Worm (Caenorhabditis elegans) whole organism, L4 larva: ENCODE measurements around the gene ugt-39.

Source experiments
- F49E8.2 ChIP-seq: sonication (generic microtip); optimal IDR thresholded peaks from 2 replicates; lab custom pipeline; 2016; ENCODE audit warnings: missing compliant biosample characterization, mild to moderate bottlenecking, missing genetic modification characterization, borderline replicate concordance
- daf-16 ChIP-seq, 3 experiments: sonication (generic microtip); optimal IDR thresholded peaks; 2 replicates each; lab custom pipeline; 2016 to 2017; ENCODE audit warnings: missing genetic modification characterization in 3 of 3, missing genetic modification reagents in 3 of 3, mild to moderate bottlenecking in 2 of 3, missing compliant biosample characterization in 2 of 3, missing biosample characterization in 1 of 3, moderate library complexity in 1 of 3
- duxl-1 ChIP-seq: sonication (generic microtip); optimal IDR thresholded peaks from 2 replicates; lab custom pipeline; 2016; ENCODE audit warnings: mild to moderate bottlenecking, missing genetic modification characterization, moderate library complexity, missing compliant biosample characterization; ENCODE audit not compliant: poor library complexity
- hmg-1.1 ChIP-seq: fragments of 200-800 bp; sonication (Bioruptor generic); IDR thresholded peaks from 2 replicates; pipeline ENCODE4 v1.3.6; 2022; ENCODE audit warnings: missing genetic modification reagents, missing genetic modification characterization, missing compliant biosample characterization
- lin-13 ChIP-seq: fragments of 150-350 bp; optimal IDR thresholded peaks from 2 replicates; lab custom pipeline; 2014; ENCODE audit warnings: missing biosample characterization, missing genetic modification reagents, missing genetic modification characterization
- lin-38 ChIP-seq: fragments of 200-800 bp; sonication (Bioruptor generic); IDR thresholded peaks from 2 replicates; pipeline ENCODE4 v1.3.6; 2022; ENCODE audit warnings: missing genetic modification reagents, missing genetic modification characterization, missing compliant biosample characterization
- lin-39 ChIP-seq: fragments of 150-350 bp; optimal IDR thresholded peaks from 2 replicates; lab custom pipeline; 2014; ENCODE audit warnings: missing biosample characterization, missing genetic modification reagents, missing genetic modification characterization
- mxl-3 ChIP-seq: fragments of 200-800 bp; sonication (Bioruptor generic); optimal IDR thresholded peaks from 2 replicates; lab custom pipeline; 2018; ENCODE audit warnings: mild to moderate bottlenecking, missing genetic modification characterization, missing compliant biosample characterization
- nhr-10 ChIP-seq: fragments of 150-350 bp; optimal IDR thresholded peaks from 2 replicates; lab custom pipeline; 2014; ENCODE audit warnings: missing biosample characterization, missing genetic modification characterization
- nhr-28 ChIP-seq: fragments of 150-350 bp; optimal IDR thresholded peaks from 2 replicates; lab custom pipeline; 2014; ENCODE audit warnings: missing biosample characterization, missing genetic modification characterization
- sdz-12 ChIP-seq: fragments of 200-800 bp; sonication (Bioruptor generic); optimal IDR thresholded peaks from 2 replicates; lab custom pipeline; 2018; ENCODE audit warnings: mild to moderate bottlenecking, missing genetic modification characterization, missing compliant biosample characterization
- snpc-1.2 ChIP-seq: fragments of 200-800 bp; sonication (Bioruptor generic); IDR thresholded peaks from 2 replicates; pipeline ENCODE4 v1.3.6; 2022; ENCODE audit warnings: missing genetic modification reagents, missing genetic modification characterization, missing compliant biosample characterization
- unc-62 ChIP-seq, 3 experiments: fragments of 150-350 bp in 1 of 3; sonication (generic microtip); optimal IDR thresholded peaks in 2 of 3; peaks in 1 of 3; 1 replicate in 1 of 3; 2 replicates in 2 of 3; lab custom pipeline; 2014 to 2017; ENCODE audit warnings: missing biosample characterization in 3 of 3, missing genetic modification characterization in 3 of 3, missing genetic modification reagents in 3 of 3, missing genotype in 1 of 3
- zfp-3 ChIP-seq: fragments of 200-800 bp; sonication (Bioruptor generic); conservative IDR thresholded peaks from 2 replicates; pipeline ENCODE4 v1.3.6; 2022; ENCODE audit warnings: missing genetic modification reagents, missing genetic modification characterization, missing compliant biosample characterization

The ugt-39 gene

ce11 chrV:7198403-7198802, 41.5 kb downstream of the ugt-39 start (continued):
- 0 out of 2 replicates have a peak, but pooled peaks have one; percentile 15 for TF ChIP-seq hmg-1.1
- TF ChIP-seq daf-16 (GFP tag; optimal IDR thresholded peaks at IDR 0.05; lab: Kevin White, UChicago) = peak in 1 of 2 experiments; percentile 38
- peak; percentile 46 for TF ChIP-seq daf-16 (tag; optimal IDR thresholded peaks at IDR 0.05; lab: Kevin White, UChicago)
- no peak for TF ChIP-seq zfp-3
- TF ChIP-seq sdz-12 (GFP tag; lab: Kevin White, UChicago) = peak; percentile 5
- peak; percentile 74 for TF ChIP-seq lin-13 (GFP tag; lab: Kevin White, UChicago)
- peak; percentile 51; the same call in 1 of the 2 replicates for TF ChIP-seq lin-38 (GFP tag; lab: Robert Waterston, UW)
- peak; percentile 57 for TF ChIP-seq duxl-1
- no peak for TF ChIP-seq lin-39 (tag; lab: Kevin White, UChicago)
- TF ChIP-seq, all 104 proteins: peak for 33

DNA sequence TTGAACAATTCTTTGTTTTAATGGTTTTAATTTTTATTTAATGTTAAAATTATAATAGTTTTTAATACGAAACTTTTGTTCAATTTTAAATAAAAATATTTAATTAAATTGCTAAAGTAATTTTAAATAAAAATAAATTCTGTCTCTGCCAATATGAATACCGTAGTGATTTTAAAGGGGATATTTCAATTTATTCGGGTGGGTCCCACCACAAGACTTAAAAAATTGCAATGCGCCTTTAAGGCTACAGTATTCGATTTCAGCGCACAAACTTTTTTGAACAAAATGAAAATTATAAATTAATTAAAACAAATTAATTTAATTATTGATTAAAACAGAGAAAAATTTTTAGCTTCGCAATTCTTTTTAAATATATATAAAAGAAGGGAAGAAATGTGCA, 42.1 kb downstream of the ugt-39 start:
- peak; percentile 53; the same call in 1 of the 2 replicates for TF ChIP-seq snpc-1.2 (GFP tag; lab: Robert Waterston, UW)
- peak; percentile 36 for TF ChIP-seq F49E8.2 (tag; lab: Kevin White, UChicago)
- no peak for TF ChIP-seq nhr-10

DNA sequence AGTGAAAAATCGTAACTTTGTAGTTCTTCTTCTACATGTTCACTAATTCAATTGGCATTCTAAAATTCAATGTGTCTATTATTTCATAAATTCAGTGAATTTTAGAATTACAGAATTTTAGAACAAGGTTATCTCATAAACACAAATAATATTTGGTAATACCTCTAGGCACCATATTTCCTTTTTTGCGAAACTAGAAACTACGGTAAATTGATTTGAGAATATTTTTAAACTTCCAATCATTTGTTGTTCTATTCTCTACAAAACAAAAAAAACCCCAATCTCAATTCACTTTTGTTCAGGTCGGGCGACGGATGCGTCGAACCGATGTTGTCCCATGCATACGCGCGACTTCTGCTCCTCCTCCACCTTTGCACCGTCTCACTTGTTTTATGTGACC, 43.0 kb downstream of the ugt-39 start, which contains the start of gene F09G2.1:
TSS of gene F09G2.1 (plus strand) at position 301 of the 400 bp plus-strand sequence.
- no peak for TF ChIP-seq mxl-3
- TF ChIP-seq daf-16 (GFP tag; optimal IDR thresholded peaks at IDR 0.05; lab: Kevin White, UChicago) = no peak
- peak; percentile 9 for TF ChIP-seq daf-16 (tag; optimal IDR thresholded peaks at IDR 0.05; lab: Kevin White, UChicago)
- TF ChIP-seq, all 104 proteins: peak for 1

ce11 chrV:7201353-7201752, 44.4 kb downstream of the ugt-39 start:
- TF ChIP-seq nhr-28 (no peak), unc-62 (GFP tag; optimal IDR thresholded peaks at IDR 0.05 in 1 of 2; lab: Kevin White, UChicago) (peak in 1 of 2 experiments; percentile 94), unc-62 (tag; optimal IDR thresholded peaks at IDR 0.05; lab: Kevin White, UChicago) (no peak)
